Fruit fly (Drosophila melanogaster): ENCODE data around the gene Arfrp1.

Arfrp1 gene

DNA sequence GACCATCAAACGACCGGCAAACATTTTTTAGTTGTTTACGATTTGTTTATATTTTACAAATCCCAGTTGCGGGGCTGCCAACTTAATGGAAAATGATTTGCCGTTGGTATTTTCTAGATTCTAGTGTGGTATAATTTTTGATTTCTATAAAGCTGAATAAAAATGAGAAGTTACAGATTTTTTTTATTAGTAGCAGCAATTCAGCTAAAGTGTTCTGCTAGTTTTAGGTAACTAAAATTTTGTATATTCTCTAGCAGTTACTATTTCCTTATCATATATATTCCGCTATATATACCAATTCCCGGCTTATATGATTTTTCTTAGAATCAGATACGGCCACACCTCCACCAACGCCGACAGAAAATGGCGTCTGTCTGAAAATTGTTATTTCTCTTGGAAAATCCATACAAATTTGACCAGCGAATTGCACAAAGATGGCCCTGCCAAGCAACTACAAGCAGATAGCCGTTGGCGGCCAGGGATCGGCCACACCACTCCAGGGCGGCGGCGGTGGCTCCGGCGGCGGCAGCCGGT is 42.2 kb downstream of the Arfrp1 start, which contains the start of the genes fh and Bap111 (continued):
- no peak for TF ChIP-seq CG31388 (GFP tag; optimal IDR thresholded peaks at IDR 0.05)
- peak; percentile 27 for TF ChIP-seq CG8924 (tag; optimal IDR thresholded peaks at IDR 0.05)
- no peak for TF ChIP-seq tap (tag; optimal IDR thresholded peaks at IDR 0.05)
- peak; percentile 22 for TF ChIP-seq CG4617 (GFP tag; optimal IDR thresholded peaks at IDR 0.05; ENCODE audit: borderline replicate concordance)
- TF ChIP-seq Nf-YB (GFP tag; optimal IDR thresholded peaks at IDR 0.05): no peak
- peak; percentile 7 for TF ChIP-seq sug (tag; optimal IDR thresholded peaks at IDR 0.05)
- no peak for TF ChIP-seq CG18011 (GFP tag; optimal IDR thresholded peaks at IDR 0.05)
- TF ChIP-seq MBD-R2 (GFP tag; IDR thresholded peaks at IDR 0.05): peak; percentile 54
- no peak for TF ChIP-seq CG4424 (GFP tag; optimal IDR thresholded peaks at IDR 0.05)
- TF ChIP-seq CG9817 (tag; optimal IDR thresholded peaks at IDR 0.05): no peak
- peak; percentile 59 for TF ChIP-seq CG14710 (tag; optimal IDR thresholded peaks at IDR 0.05)
- TF ChIP-seq H15 (GFP tag; IDR thresholded peaks at IDR 0.05): no peak
- TF ChIP-seq CG18476 (GFP tag; optimal IDR thresholded peaks at IDR 0.05): no peak
- TF ChIP-seq CG2712 (tag; optimal IDR thresholded peaks at IDR 0.05): peak; percentile 42
- TF ChIP-seq B-H1 (GFP tag; IDR thresholded peaks at IDR 0.05): no peak
- TF ChIP-seq kah (GFP tag; optimal IDR thresholded peaks at IDR 0.05): no peak
- TF ChIP-seq gfzf (GFP tag; optimal IDR thresholded peaks at IDR 0.05): peak; percentile 85
- peak; percentile 7 for TF ChIP-seq CG15601 (tag; optimal IDR thresholded peaks at IDR 0.05)
- no peak for TF ChIP-seq CG8765 (GFP tag; IDR thresholded peaks at IDR 0.05)
- no peak for TF ChIP-seq CG3281 (GFP tag; optimal IDR thresholded peaks at IDR 0.05)
- peak; percentile 19 for TF ChIP-seq grau (tag; optimal IDR thresholded peaks at IDR 0.05)
- no peak for TF ChIP-seq CG34224 (GFP tag; IDR thresholded peaks at IDR 0.05; ENCODE audit: partially characterized antibody)
- TF ChIP-seq CG15514 (GFP tag; optimal IDR thresholded peaks at IDR 0.05): peak; percentile 12
- peak; percentile 19 for TF ChIP-seq CG17829 (tag; optimal IDR thresholded peaks at IDR 0.05)
- peak; percentile 21 for TF ChIP-seq CG12391 (tag; optimal IDR thresholded peaks at IDR 0.05)
- TF ChIP-seq trem (tag; optimal IDR thresholded peaks at IDR 0.05): peak; percentile 99
- no peak for TF ChIP-seq CG10274 (GFP tag; optimal IDR thresholded peaks at IDR 0.05)
- TF ChIP-seq CG30020 (tag; optimal IDR thresholded peaks at IDR 0.05): peak; percentile 35
- TF ChIP-seq Dp (GFP tag; optimal IDR thresholded peaks at IDR 0.05): peak; percentile 22
- peak; percentile 64 for TF ChIP-seq CG12659 (GFP tag; optimal IDR thresholded peaks at IDR 0.05)
- TF ChIP-seq YL-1 (GFP tag; optimal IDR thresholded peaks at IDR 0.05): peak; percentile 72
- peak; percentile 84 for TF ChIP-seq CG10267 (tag; optimal IDR thresholded peaks at IDR 0.05)
- TF ChIP-seq CG11093 (GFP tag; IDR thresholded peaks at IDR 0.05): no peak
- TF ChIP-seq CTCF (GFP tag; optimal IDR thresholded peaks at IDR 0.05): peak; percentile 17
- no peak for TF ChIP-seq Deaf1 (tag; optimal IDR thresholded peaks at IDR 0.05)
- peak; percentile 38 for TF ChIP-seq nmo (GFP tag; optimal IDR thresholded peaks at IDR 0.05)
- TF ChIP-seq sens (GFP tag): peak; percentile 90
- TF ChIP-seq bcd (GFP tag; optimal IDR thresholded peaks at IDR 0.05): no peak
- no peak for TF ChIP-seq fu2 (GFP tag; optimal IDR thresholded peaks at IDR 0.05)
- peak in 1 of 3 experiments; percentile 48 for TF ChIP-seq Stat92E (GFP tag; optimal IDR thresholded peaks at IDR 0.05)
- no peak for TF ChIP-seq gsb-n (tag; optimal IDR thresholded peaks at IDR 0.05)
- peak; percentile 22 for TF ChIP-seq CG2116 (GFP tag; optimal IDR thresholded peaks at IDR 0.05)
- TF ChIP-seq HmgZ (tag; optimal IDR thresholded peaks at IDR 0.05): peak; percentile 18
- peak; percentile 72 for TF ChIP-seq MESR4 (GFP tag; optimal IDR thresholded peaks at IDR 0.05)
- peak; percentile 23 for TF ChIP-seq Sry-δ (GFP tag; optimal IDR thresholded peaks at IDR 0.05)

All from whole organism, embryonic.